Worm (Caenorhabditis elegans): ENCODE results near the gene mrp-7.

mrp-7 gene

ce11 chrV:19738117-19738516 lies 63.5 kb downstream of the mrp-7 start, which contains the start of gene fbxa-131:
Gene fbxa-131 (plus strand): TSS chrV:19738417.
- no peak for TF ChIP-seq ama-1 (optimal IDR thresholded peaks at IDR 0.05)
- no peak for TF ChIP-seq F13C5.2 (tag; optimal IDR thresholded peaks at IDR 0.05)
- no peak for TF ChIP-seq ets-7 (tag; optimal IDR thresholded peaks at IDR 0.05)

ce11 chrV:19741034-19741433 lies 66.4 kb downstream of the mrp-7 start, which contains the start of gene W04E12.2:
Gene W04E12.2 (minus strand): TSS chrV:19741134.
- no peak for TF ChIP-seq hmg-4 (GFP tag; optimal IDR thresholded peaks at IDR 0.05)
- no peak for TF ChIP-seq ets-7 (tag; optimal IDR thresholded peaks at IDR 0.05)
- no peak for TF ChIP-seq scrt-1 (GFP tag; IDR thresholded peaks at IDR 0.05)
- no peak for TF ChIP-seq ceh-13 (GFP tag; optimal IDR thresholded peaks at IDR 0.05)
- no peak for TF ChIP-seq pes-1 (GFP tag; IDR thresholded peaks at IDR 0.05)
- TF ChIP-seq tbx-11 (GFP tag; IDR thresholded peaks at IDR 0.05), result no peak
- no peak for TF ChIP-seq tbx-37 (GFP tag; conservative IDR thresholded peaks at IDR 0.05)
- TF ChIP-seq F13C5.2 (tag; optimal IDR thresholded peaks at IDR 0.05), result no peak
- no peak for TF ChIP-seq ama-1 (optimal IDR thresholded peaks at IDR 0.05)
- no peak for TF ChIP-seq hnd-1 (tag; optimal IDR thresholded peaks at IDR 0.05)
- TF ChIP-seq tra-4 (tag; optimal IDR thresholded peaks at IDR 0.05), result no peak
- no peak for TF ChIP-seq ceh-36 (tag; optimal IDR thresholded peaks at IDR 0.05)
- no peak for TF ChIP-seq flt-1 (GFP tag; IDR thresholded peaks at IDR 0.05)
- no peak for TF ChIP-seq aly-1 (tag; optimal IDR thresholded peaks at IDR 0.05)
- TF ChIP-seq sea-1 (GFP tag; conservative IDR thresholded peaks at IDR 0.05), result no peak
- no peak for TF ChIP-seq hmbx-1 (tag; optimal IDR thresholded peaks at IDR 0.05)
- TF ChIP-seq B0310.2 (tag; optimal IDR thresholded peaks at IDR 0.05), result no peak

- no peak for TF ChIP-seq scrt-1 (GFP tag; IDR thresholded peaks at IDR 0.05)
- no peak for TF ChIP-seq ets-7 (tag; optimal IDR thresholded peaks at IDR 0.05)
- no peak for TF ChIP-seq B0310.2 (tag; optimal IDR thresholded peaks at IDR 0.05)
- TF ChIP-seq tbx-11 (GFP tag; IDR thresholded peaks at IDR 0.05), result no peak
- no peak for TF ChIP-seq ceh-13 (GFP tag; optimal IDR thresholded peaks at IDR 0.05)
- no peak for TF ChIP-seq sea-1 (GFP tag; conservative IDR thresholded peaks at IDR 0.05)
- TF ChIP-seq ceh-36 (tag; optimal IDR thresholded peaks at IDR 0.05), result no peak
- TF ChIP-seq hmg-4 (GFP tag; optimal IDR thresholded peaks at IDR 0.05), result no peak
- TF ChIP-seq ama-1 (optimal IDR thresholded peaks at IDR 0.05), result no peak
- no peak for TF ChIP-seq hnd-1 (tag; optimal IDR thresholded peaks at IDR 0.05)
- no peak for TF ChIP-seq hmbx-1 (tag; optimal IDR thresholded peaks at IDR 0.05)
- TF ChIP-seq pes-1 (GFP tag; IDR thresholded peaks at IDR 0.05), result no peak
- no peak for TF ChIP-seq F13C5.2 (tag; optimal IDR thresholded peaks at IDR 0.05)
- TF ChIP-seq tra-4 (tag; optimal IDR thresholded peaks at IDR 0.05), result no peak
- TF ChIP-seq flt-1 (GFP tag; IDR thresholded peaks at IDR 0.05), result no peak
- no peak for TF ChIP-seq aly-1 (tag; optimal IDR thresholded peaks at IDR 0.05)
- TF ChIP-seq tbx-37 (GFP tag; conservative IDR thresholded peaks at IDR 0.05), result no peak
Measured at ce11 chrV:19741651-19742050, 67.0 kb downstream of the mrp-7 start, which contains the start of gene W04E12.3. Gene W04E12.3 (plus strand): TSS chrV:19741951.

Measured in whole organism, early embryonic.